Fruit fly (Drosophila melanogaster) whole organism, embryonic: ENCODE measurements around the gene CG7430.

Experiments
- B-H2 ChIP-seq: fragments of 200-800 bp; sonication (Bioruptor generic); optimal IDR thresholded peaks from 2 replicates; lab custom pipeline; 2018; ENCODE audit warnings: missing biosample characterization, mild to moderate bottlenecking, missing genetic modification characterization
- CG10565 ChIP-seq: fragments of 200-800 bp; sonication (Bioruptor generic); optimal IDR thresholded peaks from 3 replicates; lab custom pipeline; 2016; ENCODE audit warnings: missing biosample characterization, mild to moderate bottlenecking, missing genetic modification characterization
- CG10959 ChIP-seq: fragments of 200-800 bp; sonication (Bioruptor generic); IDR thresholded peaks from 2 replicates; pipeline ENCODE4 v1.3.6; 2022; ENCODE audit warnings: missing biosample characterization, missing genetic modification characterization
- CG14014 ChIP-seq: fragments of 200-800 bp; sonication (Bioruptor generic); IDR thresholded peaks from 2 replicates; pipeline ENCODE4 v1.3.6; 2022; ENCODE audit warnings: missing biosample characterization, missing genetic modification characterization
- CG14441 ChIP-seq: fragments of 200-800 bp; sonication (Bioruptor generic); IDR thresholded peaks from 2 replicates; pipeline ENCODE4 v1.3.6; 2022; ENCODE audit warnings: missing biosample characterization, missing genetic modification characterization
- CG17186 ChIP-seq: fragments of 200-800 bp; sonication (Bioruptor generic); optimal IDR thresholded peaks from 3 replicates; lab custom pipeline; 2017; ENCODE audit warnings: missing biosample characterization, missing genetic modification reagents, missing genetic modification characterization
- CG17359 ChIP-seq: fragments of 200-800 bp; sonication (Bioruptor generic); optimal IDR thresholded peaks from 3 replicates; lab custom pipeline; 2018; ENCODE audit warnings: missing biosample characterization, mild to moderate bottlenecking, missing genetic modification characterization, moderate library complexity
- CG17612 ChIP-seq: fragments of 200-800 bp; sonication (Bioruptor generic); IDR thresholded peaks from 2 replicates; pipeline ENCODE4 v1.3.6; 2022; ENCODE audit warnings: missing biosample characterization, missing genetic modification characterization
- CG17829 ChIP-seq: fragments of 200-800 bp; optimal IDR thresholded peaks from 2 replicates; lab custom pipeline; 2019; ENCODE audit warnings: missing biosample characterization, mild to moderate bottlenecking, missing genetic modification characterization, moderate library complexity
- CG18476 ChIP-seq: fragments of 200-800 bp; sonication (Bioruptor generic); optimal IDR thresholded peaks from 2 replicates; lab custom pipeline; 2016; ENCODE audit warnings: missing biosample characterization, mild to moderate bottlenecking, missing genetic modification characterization
- CG33557 ChIP-seq: fragments of 200-800 bp; sonication (Bioruptor generic); optimal IDR thresholded peaks from 2 replicates; lab custom pipeline; 2019; ENCODE audit warnings: missing biosample characterization, mild to moderate bottlenecking, missing genetic modification characterization, moderate library complexity
- CG3407 ChIP-seq: fragments of 200-800 bp; sonication (Bioruptor generic); optimal IDR thresholded peaks from 2 replicates; lab custom pipeline; 2018; ENCODE audit warnings: missing biosample characterization, mild to moderate bottlenecking, missing genetic modification characterization
- CG34376 ChIP-seq: fragments of 200-800 bp; sonication (Bioruptor generic); optimal IDR thresholded peaks from 2 replicates; lab custom pipeline; 2018; ENCODE audit warnings: missing biosample characterization, mild to moderate bottlenecking, missing genetic modification characterization
- CG5245 ChIP-seq: fragments of 200-800 bp; sonication (Bioruptor generic); optimal IDR thresholded peaks from 3 replicates; lab custom pipeline; 2016; ENCODE audit warnings: missing biosample characterization, missing genetic modification characterization
- CG6683 ChIP-seq: fragments of 200-800 bp; sonication (Bioruptor generic); optimal IDR thresholded peaks from 2 replicates; lab custom pipeline; 2017; ENCODE audit warnings: missing biosample characterization, mild to moderate bottlenecking, missing genetic modification characterization, missing genetic modification reagents
- CG6791 ChIP-seq: fragments of 200-800 bp; sonication (Bioruptor generic); IDR thresholded peaks from 3 replicates; pipeline ENCODE4 v1.3.6; 2022; ENCODE audit warnings: missing biosample characterization, missing genetic modification characterization; ENCODE audit not compliant: partially characterized antibody
- CG6813 ChIP-seq: fragments of 200-800 bp; sonication (Bioruptor generic); optimal IDR thresholded peaks from 2 replicates; lab custom pipeline; 2017; ENCODE audit warnings: missing biosample characterization, missing genetic modification characterization, mild to moderate bottlenecking, moderate library complexity, missing genetic modification reagents
- CG7372 ChIP-seq: fragments of 200-800 bp; sonication (Bioruptor generic); IDR thresholded peaks from 2 replicates; pipeline ENCODE4 v1.3.6; 2022; ENCODE audit warnings: missing biosample characterization, missing genetic modification characterization
- CG7786 ChIP-seq: fragments of 200-800 bp; sonication (Bioruptor generic); optimal IDR thresholded peaks from 2 replicates; lab custom pipeline; 2016; ENCODE audit warnings: missing biosample characterization, missing genetic modification characterization
- CG8281 ChIP-seq: fragments of 200-800 bp; sonication (Bioruptor generic); optimal IDR thresholded peaks from 2 replicates; lab custom pipeline; 2018; ENCODE audit warnings: missing biosample characterization, mild to moderate bottlenecking, missing genetic modification characterization, moderate library complexity
- CrebB ChIP-seq: fragments of 200-800 bp; sonication (Bioruptor generic); optimal IDR thresholded peaks from 3 replicates; lab custom pipeline; 2018; ENCODE audit warnings: missing biosample characterization, mild to moderate bottlenecking, missing genetic modification characterization
- D19B ChIP-seq: fragments of 200-800 bp; sonication (Bioruptor generic); optimal IDR thresholded peaks from 2 replicates; lab custom pipeline; 2017; ENCODE audit warnings: missing biosample characterization, mild to moderate bottlenecking, missing genetic modification characterization
- Dll ChIP-seq: fragments of 200-800 bp; sonication (Bioruptor generic); IDR thresholded peaks from 4 replicates; pipeline ENCODE4 v1.3.6; 2022; ENCODE audit warnings: missing biosample characterization, missing genetic modification characterization; ENCODE audit not compliant: partially characterized antibody
- E2f1 ChIP-seq: fragments of 200-800 bp; sonication (Bioruptor generic); IDR thresholded peaks from 2 replicates; pipeline ENCODE4 v1.3.6; 2022; ENCODE audit warnings: missing biosample characterization, missing genetic modification characterization
- Eip74EF ChIP-seq, 2 experiments: fragments of 200-800 bp in 1 of 2; fragments of >200 bp in 1 of 2; sonication (Bioruptor generic) in 1 of 2; optimal IDR thresholded peaks; 2 replicates each; lab custom pipeline; 2017 to 2019; ENCODE audit warnings: missing biosample characterization in 2 of 2, missing genetic modification characterization in 2 of 2, mild to moderate bottlenecking in 1 of 2, moderate library complexity in 1 of 2
- HLH54F ChIP-seq: fragments of 200-800 bp; sonication (Bioruptor generic); optimal IDR thresholded peaks from 3 replicates; lab custom pipeline; 2016; ENCODE audit warnings: missing biosample characterization, missing genetic modification characterization
- HmgZ ChIP-seq: fragments of 200-800 bp; sonication (Bioruptor generic); optimal IDR thresholded peaks from 2 replicates; lab custom pipeline; 2018; ENCODE audit warnings: missing biosample characterization, mild to moderate bottlenecking, missing genetic modification characterization
- Hmx ChIP-seq: fragments of 200-800 bp; sonication (Bioruptor generic); optimal IDR thresholded peaks from 2 replicates; lab custom pipeline; 2016; ENCODE audit warnings: missing biosample characterization, missing genetic modification characterization
- Lpt ChIP-seq: fragments of >200 bp; optimal IDR thresholded peaks from 2 replicates; lab custom pipeline; 2018; ENCODE audit warnings: missing biosample characterization, missing genetic modification characterization
- Nf-YC ChIP-seq: fragments of 200-800 bp; optimal IDR thresholded peaks from 3 replicates; lab custom pipeline; 2019; ENCODE audit warnings: missing biosample characterization, mild to moderate bottlenecking, missing genetic modification characterization, moderate library complexity
- TFAM ChIP-seq: fragments of 200-800 bp; sonication (Bioruptor generic); optimal IDR thresholded peaks from 2 replicates; lab custom pipeline; 2017; ENCODE audit warnings: missing biosample characterization, missing genetic modification characterization, inconsistent platforms
- Xrp1 ChIP-seq: fragments of 200-800 bp; sonication (Bioruptor generic); IDR thresholded peaks from 2 replicates; pipeline ENCODE4 v1.3.6; 2022; ENCODE audit warnings: missing biosample characterization, missing genetic modification characterization
- chif ChIP-seq, 2 experiments: fragments of 200-800 bp; sonication (Bioruptor generic); optimal IDR thresholded peaks; 3 replicates each; lab custom pipeline; 2016; ENCODE audit warnings: missing biosample characterization in 2 of 2, missing genetic modification characterization in 2 of 2
- chinmo ChIP-seq: fragments of 200-800 bp; sonication (Bioruptor generic); IDR thresholded peaks from 4 replicates; pipeline ENCODE4 v1.3.6; 2022; ENCODE audit warnings: missing biosample characterization, missing genetic modification characterization; ENCODE audit not compliant: partially characterized antibody
- dpn ChIP-seq, 2 experiments: fragments of 200-800 bp; sonication (Bioruptor generic); optimal IDR thresholded peaks; 3 replicates each; lab custom pipeline; 2016; ENCODE audit warnings: missing biosample characterization in 2 of 2, missing genetic modification characterization in 2 of 2
- gfzf ChIP-seq: fragments of 200-800 bp; sonication (Bioruptor generic); optimal IDR thresholded peaks from 2 replicates; lab custom pipeline; 2016; ENCODE audit warnings: missing biosample characterization, mild to moderate bottlenecking, missing genetic modification characterization, moderate library complexity
- hkb ChIP-seq, 2 experiments: fragments of 200-800 bp in 1 of 2; fragments of >200 bp in 1 of 2; sonication (Bioruptor generic) in 1 of 2; IDR thresholded peaks in 1 of 2; optimal IDR thresholded peaks in 1 of 2; 2 replicates each; pipeline versions ENCODE4 v1.3.6 to Lab custom; 2017 to 2022; ENCODE audit warnings: missing biosample characterization in 1 of 2, missing genetic modification characterization in 1 of 2
- jumu ChIP-seq: fragments of 200-800 bp; sonication (Bioruptor generic); optimal IDR thresholded peaks from 3 replicates; lab custom pipeline; 2016; ENCODE audit warnings: missing biosample characterization, missing genetic modification characterization
- mirr ChIP-seq: fragments of 200-800 bp; sonication (Bioruptor generic); optimal IDR thresholded peaks from 3 replicates; lab custom pipeline; 2018; ENCODE audit warnings: missing biosample characterization, mild to moderate bottlenecking, missing genetic modification characterization
- nmo ChIP-seq: fragments of 200-800 bp; sonication (Bioruptor generic); optimal IDR thresholded peaks from 2 replicates; lab custom pipeline; 2018; ENCODE audit warnings: missing biosample characterization, mild to moderate bottlenecking, missing genetic modification characterization, moderate library complexity
- nom ChIP-seq: fragments of 200-800 bp; sonication (Bioruptor generic); optimal IDR thresholded peaks from 2 replicates; lab custom pipeline; 2017; ENCODE audit warnings: missing biosample characterization, missing genetic modification characterization, mild to moderate bottlenecking, moderate library complexity, missing genetic modification reagents
- pho ChIP-seq: fragments of 200-800 bp; sonication (Bioruptor generic); optimal IDR thresholded peaks from 2 replicates; lab custom pipeline; 2016; ENCODE audit warnings: missing biosample characterization, missing genetic modification characterization
- pnt ChIP-seq: fragments of 200-800 bp; sonication (Bioruptor generic); optimal IDR thresholded peaks from 3 replicates; lab custom pipeline; 2016; ENCODE audit warnings: missing biosample characterization, missing genetic modification characterization
- run ChIP-seq: fragments of 200-800 bp; sonication (Bioruptor generic); optimal IDR thresholded peaks from 3 replicates; lab custom pipeline; 2018; ENCODE audit warnings: missing biosample characterization, mild to moderate bottlenecking, missing genetic modification characterization
- sim ChIP-seq: fragments of 200-800 bp; sonication (Bioruptor generic); IDR thresholded peaks from 2 replicates; pipeline ENCODE4 v1.3.6; 2022; ENCODE audit warnings: missing biosample characterization, missing genetic modification characterization
- sna ChIP-seq: fragments of 200-800 bp; sonication (Bioruptor generic); IDR thresholded peaks from 2 replicates; pipeline ENCODE4 v1.3.6; 2022; ENCODE audit warnings: missing biosample characterization, missing genetic modification characterization; ENCODE audit not compliant: partially characterized antibody
- sqz ChIP-seq: fragments of 200-800 bp; sonication (Bioruptor generic); optimal IDR thresholded peaks from 3 replicates; lab custom pipeline; 2018; ENCODE audit warnings: missing biosample characterization, mild to moderate bottlenecking, missing genetic modification characterization
- zen2 ChIP-seq: fragments of 200-800 bp; sonication (Bioruptor generic); IDR thresholded peaks from 3 replicates; pipeline ENCODE4 v1.3.6; 2022; ENCODE audit warnings: missing biosample characterization, missing genetic modification characterization; ENCODE audit not compliant: partially characterized antibody

CG7430 gene

DNA sequence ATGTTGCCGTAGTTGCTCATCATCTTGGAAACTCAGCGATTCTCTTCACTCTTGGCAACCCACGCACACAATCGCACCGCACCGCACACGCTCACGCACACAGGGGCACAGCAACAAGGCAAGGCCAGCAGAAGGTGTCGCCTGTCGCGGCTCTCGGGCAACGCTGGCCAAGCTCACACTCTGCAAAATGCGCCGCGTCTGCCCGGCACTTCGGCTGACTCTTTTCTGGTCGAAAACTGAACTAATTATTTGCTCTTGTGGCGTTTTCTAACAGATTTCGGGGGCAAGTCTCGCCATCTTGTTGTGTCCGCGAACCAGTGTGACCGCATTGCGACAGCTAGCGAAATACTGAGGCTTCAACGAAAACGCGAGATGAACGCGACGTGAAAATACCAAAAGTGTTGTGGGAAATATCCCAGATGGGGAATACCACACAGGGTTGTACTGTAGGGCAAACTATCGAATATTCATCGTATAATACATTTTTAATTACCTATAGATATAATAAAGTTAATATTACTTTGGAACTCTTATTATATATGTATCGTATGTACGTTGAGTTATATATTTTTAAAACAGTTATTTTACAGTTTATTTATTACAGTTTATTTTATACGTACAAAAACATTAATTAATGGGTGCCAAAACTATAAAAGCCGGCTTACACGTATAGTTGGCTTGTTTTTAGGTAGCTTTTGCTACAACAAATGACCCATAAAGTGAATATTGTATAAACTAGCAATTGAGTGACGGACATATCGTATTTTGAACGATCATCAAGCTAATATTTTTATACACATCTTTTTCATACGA is at the start of gene CG7430, which contains the start of gene MED19 (continued):
- TF ChIP-seq HmgZ (tag; lab: Kevin White, UChicago): peak; percentile 38
- TF ChIP-seq sna (GFP tag; lab: Robert Waterston, UW): peak; percentile 49; the same call in 1 of the 2 replicates
- peak; percentile 21 for TF ChIP-seq CG33557
- 0 out of 4 replicates have a peak, but pooled peaks have one; percentile 32 for TF ChIP-seq chinmo (GFP tag; lab: Robert Waterston, UW)
- TF ChIP-seq jumu (GFP tag; lab: Kevin White, UChicago): no peak
- no peak for TF ChIP-seq CG17612 (GFP tag; lab: Robert Waterston, UW)
- no peak for TF ChIP-seq zen2
- no peak for TF ChIP-seq B-H2 (GFP tag; lab: Kevin White, UChicago)
- TF ChIP-seq CG14014 (GFP tag; lab: Robert Waterston, UW): no peak
- TF ChIP-seq Lpt: no peak
- no peak for TF ChIP-seq CG6683 (GFP tag; lab: Kevin White, UChicago)
- TF ChIP-seq nom (GFP tag; lab: Kevin White, UChicago): peak; percentile 70
- no peak for TF ChIP-seq run (tag; lab: Kevin White, UChicago)
- TF ChIP-seq CG17829 (tag; lab: Kevin White, UChicago): peak; percentile 29
- peak; percentile 2 for TF ChIP-seq Nf-YC (tag; lab: Kevin White, UChicago)
- no peak for TF ChIP-seq Xrp1 (GFP tag; lab: Robert Waterston, UW)
- no peak for TF ChIP-seq chif (GFP tag; optimal IDR thresholded peaks at IDR 0.05; lab: Kevin White, UChicago)
- no peak for TF ChIP-seq CG3407 (GFP tag; lab: Kevin White, UChicago)
- TF ChIP-seq CrebB: peak; percentile 28
- no peak for TF ChIP-seq CG17186 (GFP tag; lab: Kevin White, UChicago)
- TF ChIP-seq CG17359 (tag; lab: Kevin White, UChicago): peak; percentile 12
- TF ChIP-seq sim: no peak
- peak; percentile 50 for TF ChIP-seq CG34376 (GFP tag; lab: Kevin White, UChicago)
- TF ChIP-seq dpn (GFP tag; optimal IDR thresholded peaks at IDR 0.05; lab: Kevin White, UChicago): no peak
- TF ChIP-seq sqz (GFP tag; lab: Kevin White, UChicago): no peak
- TF ChIP-seq CG10959 (GFP tag; lab: Robert Waterston, UW): no peak
- no peak for TF ChIP-seq hkb (optimal IDR thresholded peaks at IDR 0.05; lab: Kevin White, UChicago)
- TF ChIP-seq hkb (GFP tag; IDR thresholded peaks at IDR 0.05; lab: Robert Waterston, UW): 0 out of 2 replicates have a peak, but pooled peaks have one; percentile 27
- TF ChIP-seq CG7786 (GFP tag; lab: Kevin White, UChicago): no peak
- TF ChIP-seq CG18476 (GFP tag; lab: Kevin White, UChicago): no peak
- TF ChIP-seq gfzf (GFP tag; lab: Kevin White, UChicago): peak; percentile 87
- no peak for TF ChIP-seq CG6813 (GFP tag; lab: Kevin White, UChicago)
- no peak for TF ChIP-seq Hmx (GFP tag; lab: Kevin White, UChicago)
- no peak for TF ChIP-seq TFAM (GFP tag; lab: Kevin White, UChicago)
- no peak for TF ChIP-seq pnt (GFP tag; lab: Kevin White, UChicago)
- peak; percentile 66 for TF ChIP-seq CG6791
- TF ChIP-seq Eip74EF (GFP tag; optimal IDR thresholded peaks at IDR 0.05; lab: Kevin White, UChicago): no peak
- peak; percentile 45 for TF ChIP-seq nmo (GFP tag; lab: Kevin White, UChicago)
- no peak; the same call in 1 of the 4 replicates for TF ChIP-seq Dll (GFP tag; lab: Robert Waterston, UW)
- TF ChIP-seq CG5245 (GFP tag; lab: Kevin White, UChicago): no peak
- TF ChIP-seq CG7372 (GFP tag; lab: Robert Waterston, UW): no peak
- TF ChIP-seq CG10565 (GFP tag; lab: Kevin White, UChicago): no peak
- peak; percentile 48 for TF ChIP-seq mirr (GFP tag; lab: Kevin White, UChicago)
- TF ChIP-seq HLH54F (GFP tag; lab: Kevin White, UChicago): no peak
- TF ChIP-seq E2f1 (GFP tag; lab: Robert Waterston, UW): no peak
- TF ChIP-seq CG8281: no peak
- no peak for TF ChIP-seq CG14441 (GFP tag; lab: Robert Waterston, UW)
- TF ChIP-seq pho: no peak
- no peak for TF ChIP-seq D19B (GFP tag; lab: Kevin White, UChicago)
